Worm (Caenorhabditis elegans) whole organism, L3 larva: ENCODE measurements around the gene F47B7.4.

Experiments
- ceh-9 ChIP-seq: sonication (generic microtip); optimal IDR thresholded peaks from 2 replicates; lab custom pipeline; 2018; ENCODE audit warnings: missing biosample characterization, missing genetic modification characterization
- fkh-10 ChIP-seq: sonication (generic microtip); optimal IDR thresholded peaks from 2 replicates; lab custom pipeline; 2017; ENCODE audit warnings: missing biosample characterization, missing genetic modification reagents, missing genetic modification characterization
- fos-1 ChIP-seq: fragments of 150-350 bp; optimal IDR thresholded peaks from 2 replicates; lab custom pipeline; 2014; ENCODE audit warnings: missing biosample characterization, missing genetic modification characterization
- lin-39 ChIP-seq: fragments of 150-350 bp; optimal IDR thresholded peaks from 2 replicates; lab custom pipeline; 2018; ENCODE audit warnings: missing biosample characterization, missing genetic modification reagents, missing genetic modification characterization
- nhr-76 ChIP-seq: fragments of 150-350 bp; sonication (generic microtip); optimal IDR thresholded peaks from 5 replicates; lab custom pipeline; 2014; ENCODE audit warnings: missing biosample characterization, missing genetic modification characterization
- snpc-4 ChIP-seq: fragments of 150-350 bp; optimal IDR thresholded peaks from 2 replicates; lab custom pipeline; 2014; ENCODE audit warnings: missing biosample characterization, missing genetic modification characterization

DNA sequence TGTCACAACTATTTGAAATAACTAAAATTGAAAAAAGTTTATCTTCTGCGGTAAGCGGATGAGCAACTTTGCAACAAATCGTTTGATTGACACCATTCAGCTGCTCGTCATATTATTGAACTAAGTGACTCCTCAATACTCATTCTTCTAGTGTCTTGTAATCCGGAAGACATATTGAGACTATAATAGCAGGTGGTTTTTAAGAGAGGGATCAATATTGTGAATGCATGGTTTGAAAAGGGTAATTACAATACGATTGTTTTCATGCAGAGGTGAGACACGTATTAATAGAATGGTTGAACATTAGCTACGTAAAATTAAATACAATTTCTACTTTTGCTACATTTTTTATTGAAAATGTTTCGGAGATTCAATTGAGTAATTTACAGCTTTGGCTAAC is 23.3 kb downstream of the F47B7.4 start:
- TF ChIP-seq nhr-76 (tag; lab: Kevin White, UChicago) (no peak), snpc-4 (tag; lab: Kevin White, UChicago) (no peak), lin-39 (tag; lab: Kevin White, UChicago) (no peak), fos-1 (tag; lab: Kevin White, UChicago) (no peak), ceh-9 (tag; lab: Kevin White, UChicago) (no peak), fkh-10 (no peak)
